Fruit fly (Drosophila melanogaster): Measurements from ENCODE around the gene DppIII.

DppIII gene

DNA sequence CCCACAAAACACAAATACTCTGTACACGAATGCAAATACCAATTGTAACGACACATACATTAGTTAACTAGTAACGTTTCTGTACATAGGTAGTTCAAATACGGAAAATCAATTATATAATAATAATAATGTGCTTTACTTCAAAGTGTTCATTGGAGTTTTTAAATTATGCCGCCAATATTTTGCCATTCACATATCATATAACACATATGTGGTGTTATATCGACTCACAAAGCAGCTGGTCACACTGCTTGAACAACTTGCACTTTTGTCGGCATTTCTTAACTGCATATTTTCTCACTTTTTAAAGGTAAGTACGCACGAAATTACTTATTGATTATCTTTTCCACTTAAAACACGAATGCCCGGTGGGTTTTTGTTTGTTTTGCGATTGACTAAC, at the start of gene DppIII:
DppIII (plus strand) TSS at position 227 of the 400 bp plus-strand sequence.
- TF ChIP-seq CG8478 (optimal IDR thresholded peaks at IDR 0.05), result no peak
- no peak for TF ChIP-seq CTCF (optimal IDR thresholded peaks at IDR 0.05)

DNA sequence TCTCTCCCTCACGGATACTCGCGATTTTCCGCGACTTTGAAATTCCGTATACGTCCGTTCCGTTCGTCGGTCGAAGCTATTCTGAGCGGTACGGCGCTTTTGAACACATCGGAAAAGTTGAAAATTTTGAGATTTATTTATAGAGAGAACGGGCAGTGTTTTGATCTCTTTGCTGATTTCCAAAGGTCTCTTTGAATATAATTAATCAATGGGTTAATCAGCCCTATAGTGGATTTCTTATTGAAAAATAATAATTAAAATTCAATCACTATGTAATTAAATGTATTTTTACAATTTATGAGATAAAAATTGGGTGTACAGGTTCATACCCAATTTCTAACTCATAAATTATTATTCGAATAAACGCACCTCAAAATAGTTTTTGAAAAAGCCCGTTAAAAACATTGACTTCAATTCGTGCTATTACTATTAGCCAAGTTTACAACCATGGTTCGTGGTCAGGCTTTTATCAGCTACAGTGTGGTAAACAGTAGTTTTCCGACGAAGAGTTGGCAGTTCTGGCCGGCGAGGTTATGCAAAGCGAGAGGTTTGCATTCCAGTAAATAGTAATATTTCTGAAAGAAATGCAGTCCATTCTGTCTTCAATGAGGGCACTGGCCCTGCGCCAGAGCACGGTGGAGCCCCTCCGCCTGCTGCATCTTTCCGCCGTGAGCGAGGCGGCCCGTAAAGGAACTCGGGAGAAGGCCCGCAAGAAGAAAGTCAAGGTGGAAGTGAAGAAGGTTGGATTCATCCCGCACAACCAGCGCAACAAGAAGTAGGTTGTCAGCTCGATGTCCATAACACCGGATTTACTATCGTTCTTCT, 43.1 kb upstream of the DppIII start, which contains the start of the genes CG9626 and mRpL1:
CG9626 (minus strand) TSS at position 51 of the 825 bp plus-strand sequence.
mRpL1 (plus strand) TSS at position 513 of the 825 bp plus-strand sequence.
- no peak for TF ChIP-seq CG8478 (optimal IDR thresholded peaks at IDR 0.05)
- TF ChIP-seq CTCF (optimal IDR thresholded peaks at IDR 0.05), result peak; percentile 70 to 78

DNA sequence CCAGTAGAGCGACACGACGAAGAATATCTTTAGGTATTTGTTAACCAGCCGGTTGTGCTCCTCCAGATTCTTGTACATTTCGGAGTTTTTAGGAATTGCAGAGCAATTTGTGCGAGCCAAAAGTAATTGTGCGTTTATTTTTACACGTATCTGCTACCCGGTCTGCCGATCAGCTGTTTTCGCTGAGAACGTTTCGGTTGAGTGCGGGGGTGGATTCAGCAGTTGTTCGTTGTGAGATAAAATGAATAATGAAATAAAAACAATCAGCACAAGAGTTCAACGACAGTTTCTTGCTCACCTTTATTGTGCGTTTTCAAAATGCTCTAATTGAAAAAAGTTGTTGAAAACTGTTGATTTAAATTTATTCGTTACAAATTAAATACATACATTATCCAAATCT, 40.4 kb upstream of the DppIII start, which contains the start of gene nac:
nac (minus strand) TSS at position 176 of the 400 bp plus-strand sequence.
- TF ChIP-seq CG8478 (optimal IDR thresholded peaks at IDR 0.05), result no peak
- no peak for TF ChIP-seq CTCF (optimal IDR thresholded peaks at IDR 0.05)

DNA sequence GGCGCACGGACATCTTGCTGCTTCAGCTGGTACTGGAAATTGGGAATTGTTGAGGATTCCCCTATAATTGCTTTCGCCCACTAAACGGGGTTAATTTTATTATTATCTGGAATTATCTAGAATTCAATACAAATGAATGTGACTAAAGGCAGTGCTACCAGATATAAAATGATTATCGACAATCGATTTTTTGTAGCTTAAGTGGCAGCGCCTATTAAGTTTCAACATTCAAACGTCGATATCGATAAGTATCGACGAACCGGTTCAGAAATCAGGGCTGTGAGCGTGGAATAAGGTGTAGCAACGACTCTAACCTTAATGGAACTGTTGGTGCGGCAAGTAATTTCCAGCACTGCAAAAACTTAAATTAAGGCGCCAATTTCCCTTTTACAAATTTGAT, 39.1 kb upstream of the DppIII start, which contains the start of gene Sgt1:
Sgt1 (minus strand) TSS at position 165 of the 400 bp plus-strand sequence.
- TF ChIP-seq CTCF (optimal IDR thresholded peaks at IDR 0.05), result peak; percentile 34 to 63
- TF ChIP-seq CG8478 (optimal IDR thresholded peaks at IDR 0.05), result no peak

DNA sequence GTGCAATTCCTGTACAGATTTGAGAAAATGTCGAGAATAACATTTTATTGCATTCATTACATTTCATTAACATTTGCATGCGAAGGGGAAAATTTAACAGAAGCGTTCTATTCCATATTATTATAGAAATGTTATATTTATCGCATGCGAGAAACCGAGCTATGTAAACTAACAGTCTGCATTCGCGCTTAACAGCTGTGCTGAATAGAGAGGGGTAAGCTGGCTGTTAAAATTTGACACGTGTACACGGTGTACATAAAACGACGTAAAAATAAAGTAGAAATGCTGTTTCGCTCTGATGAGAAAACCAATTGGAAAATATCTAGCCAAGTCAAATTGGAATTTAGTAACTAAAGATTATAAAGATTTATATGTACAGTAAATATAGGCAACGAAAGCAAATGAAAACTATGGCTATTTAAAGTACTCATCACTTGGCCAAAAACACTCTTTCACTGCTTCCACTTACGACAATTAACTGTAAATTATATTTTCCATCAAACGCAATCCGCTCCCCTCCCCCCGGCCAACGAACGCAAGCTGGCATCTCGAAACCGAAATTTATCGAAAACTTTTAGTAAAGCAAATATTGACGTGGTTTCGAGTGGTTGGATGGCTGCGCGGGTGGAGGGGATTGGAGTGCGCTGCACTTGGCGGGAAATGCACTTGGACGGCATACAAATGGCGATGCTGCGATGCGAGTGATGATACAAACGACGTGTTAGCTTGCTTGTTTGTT, 37.8 kb upstream of the DppIII start:
- TF ChIP-seq CG8478 (optimal IDR thresholded peaks at IDR 0.05) (no peak), CTCF (optimal IDR thresholded peaks at IDR 0.05) (peak; percentile 20 to 50)

DNA sequence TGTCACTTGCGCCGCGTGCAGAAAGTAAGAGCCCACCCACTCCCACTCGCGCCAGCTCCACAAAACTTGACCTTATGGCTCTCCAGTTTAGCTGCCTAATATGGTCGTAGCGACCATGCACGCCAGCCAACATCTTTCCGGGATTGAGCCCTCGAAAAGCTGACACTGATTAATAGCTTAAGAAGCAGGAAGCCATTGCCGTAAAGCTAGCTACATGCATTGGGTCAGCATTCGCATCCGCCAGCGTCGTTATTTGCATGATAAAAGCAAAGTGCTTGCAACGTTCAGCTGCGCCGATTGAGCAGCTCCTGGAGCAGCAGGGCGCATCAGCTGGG, 37.3 kb upstream of the DppIII start:
- TF ChIP-seq CTCF (optimal IDR thresholded peaks at IDR 0.05) (no peak), CG8478 (optimal IDR thresholded peaks at IDR 0.05) (no peak)

DNA sequence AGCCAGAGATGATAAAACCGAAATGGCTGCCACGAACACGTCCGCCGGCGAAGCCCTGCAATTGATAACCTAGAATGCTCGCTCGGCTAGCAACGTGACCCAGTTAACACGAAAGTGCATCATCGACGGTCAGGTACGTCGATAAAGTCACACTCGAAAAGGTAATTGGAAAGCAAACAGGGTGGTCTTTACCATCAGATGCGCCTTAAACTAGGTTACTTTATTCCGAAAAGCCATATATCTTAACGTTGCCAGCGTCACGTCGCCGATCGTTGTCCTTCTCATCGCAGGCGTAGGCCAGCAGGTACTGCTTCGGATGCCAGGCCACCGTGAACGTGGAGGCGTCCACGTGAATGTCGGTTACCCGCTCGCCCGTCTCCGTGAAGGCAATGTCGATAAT, 36.9 kb upstream of the DppIII start:
- TF ChIP-seq CTCF (optimal IDR thresholded peaks at IDR 0.05) (no peak), CG8478 (optimal IDR thresholded peaks at IDR 0.05) (no peak)

DNA sequence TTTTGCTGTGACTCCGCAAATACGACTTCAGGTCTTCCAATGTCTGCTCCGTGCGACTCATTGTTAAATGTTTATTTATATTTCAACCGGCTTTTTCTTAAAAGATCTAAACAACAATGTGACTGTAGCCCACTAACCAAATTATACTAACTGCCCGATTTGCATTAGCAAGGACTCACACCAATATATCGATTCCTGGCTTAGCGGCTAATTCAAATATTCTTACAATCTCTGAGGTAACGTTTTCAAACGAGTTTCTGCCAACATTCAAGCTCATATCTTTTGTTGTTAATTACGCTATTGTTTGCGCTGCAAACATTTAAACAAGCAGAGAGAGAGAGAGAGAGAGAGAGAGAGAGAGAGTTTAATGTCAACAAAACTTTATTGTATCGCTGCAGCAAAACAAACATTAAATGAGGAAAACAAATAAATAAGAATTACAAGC, 35.7 kb upstream of the DppIII start, which contains the start of gene tex:
tex (minus strand) TSS at position 131 of the 445 bp plus-strand sequence.
- TF ChIP-seq CTCF (optimal IDR thresholded peaks at IDR 0.05) (no peak), CG8478 (optimal IDR thresholded peaks at IDR 0.05) (no peak)

DNA sequence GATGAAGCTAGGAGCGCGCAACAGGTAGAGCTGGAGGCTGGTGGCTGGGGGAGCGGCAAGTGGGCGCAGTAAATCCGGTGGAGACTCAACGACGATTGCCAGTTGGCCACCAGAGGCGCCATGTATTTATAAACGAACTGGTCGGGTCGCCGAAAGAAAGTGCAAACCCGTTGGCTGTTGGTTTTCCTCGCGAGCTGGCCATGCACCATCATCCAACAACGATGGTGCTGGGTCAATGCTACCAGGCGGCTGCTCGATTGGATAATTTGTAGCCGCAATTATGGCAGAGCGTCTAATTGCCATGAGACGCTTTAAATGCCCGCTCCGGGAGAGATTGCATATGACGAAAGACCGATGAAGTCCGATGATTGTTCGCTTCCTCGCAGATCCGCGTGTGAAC, 33.5 kb upstream of the DppIII start, which contains the start of gene CG11693:
CG11693 (minus strand) TSS at position 101 of the 400 bp plus-strand sequence.
- no peak for TF ChIP-seq CTCF (optimal IDR thresholded peaks at IDR 0.05)

DNA sequence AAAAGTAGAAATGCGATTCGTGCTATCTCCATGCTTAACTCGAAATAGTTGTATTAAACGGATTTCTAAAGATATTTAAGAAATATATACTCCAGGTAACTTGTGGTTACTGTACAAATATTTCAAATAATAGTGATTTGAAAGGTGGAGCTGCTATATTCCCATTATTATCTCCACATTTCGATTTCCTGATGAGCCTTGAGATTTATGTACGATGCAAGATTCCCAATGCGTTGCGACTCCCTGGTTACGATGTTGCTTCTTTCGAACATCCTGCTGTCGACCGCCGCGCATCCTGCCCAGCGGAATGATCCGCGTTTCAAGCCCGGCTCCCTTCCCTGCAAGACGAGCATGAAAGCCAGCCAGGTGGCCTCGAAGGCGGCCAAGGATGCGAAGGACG, 32.2 kb upstream of the DppIII start, which contains the start of the genes CG11694 and CG11698:
CG11694 (minus strand) TSS at position 101 of the 400 bp plus-strand sequence.
CG11698 (plus strand) TSS at position 152 of the 400 bp plus-strand sequence.
- TF ChIP-seq CTCF (optimal IDR thresholded peaks at IDR 0.05) (no peak), CG8478 (optimal IDR thresholded peaks at IDR 0.05) (no peak)

DNA sequence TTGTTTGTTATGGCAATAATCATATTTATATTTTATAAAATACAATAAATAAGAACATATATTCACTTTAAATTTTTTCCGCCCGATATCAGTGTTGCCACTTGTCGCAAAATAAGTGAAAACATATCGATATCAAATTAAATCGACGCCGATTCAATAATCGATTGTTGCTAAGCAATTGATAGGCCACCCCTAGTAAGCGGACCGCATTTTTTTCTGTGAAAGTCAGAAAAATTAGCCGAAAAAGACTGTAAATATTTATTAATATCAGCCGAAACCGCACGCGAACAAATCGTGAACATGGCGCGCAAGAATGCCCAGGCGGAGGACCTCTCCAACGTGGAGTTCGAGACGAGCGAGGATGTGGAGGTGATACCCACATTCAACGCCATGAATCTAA, 31.2 kb upstream of the DppIII start, which contains the start of gene CG7483:
CG7483 (plus strand) TSS at position 171 of the 400 bp plus-strand sequence.
- no peak for TF ChIP-seq CG8478 (optimal IDR thresholded peaks at IDR 0.05)
- no peak for TF ChIP-seq CTCF (optimal IDR thresholded peaks at IDR 0.05)

DNA sequence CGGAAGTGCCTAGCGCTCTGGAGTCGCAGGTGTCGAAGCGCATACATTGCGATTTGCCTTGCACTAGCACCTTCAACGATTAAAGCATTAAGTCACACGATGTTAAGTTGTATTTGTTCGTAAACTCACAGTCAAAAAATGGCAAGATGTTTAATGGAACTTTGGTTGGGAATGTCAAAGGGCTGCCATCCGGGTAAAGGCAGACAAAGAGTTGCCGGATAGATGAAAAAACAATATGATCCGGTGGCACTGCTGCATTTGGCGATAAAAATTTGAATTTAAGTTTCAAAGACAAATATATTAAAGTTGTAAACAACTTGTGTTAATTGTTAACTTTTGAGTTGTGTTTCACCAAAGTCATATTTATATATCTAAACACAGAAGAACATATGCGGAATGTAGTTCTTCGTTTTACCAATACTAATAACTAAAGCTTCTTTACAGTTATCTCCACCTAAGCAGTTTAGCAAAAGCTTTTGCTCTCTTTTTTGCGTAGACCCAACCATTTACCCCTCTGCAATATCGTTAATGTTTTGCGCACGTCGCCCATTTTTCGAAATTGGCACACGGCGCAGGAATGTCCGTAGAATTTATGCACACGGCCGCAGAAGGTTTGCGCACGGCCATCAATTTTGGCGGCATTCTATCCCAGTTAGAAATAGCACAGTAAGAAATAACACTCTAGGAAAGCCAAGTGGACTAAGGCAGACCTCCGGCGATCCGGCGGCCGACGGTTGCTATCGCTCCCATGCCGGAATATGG, 27.7 kb upstream of the DppIII start, which contains the start of gene Coq2:
Coq2 (minus strand) TSS at position 200 of the 762 bp plus-strand sequence.
- no peak for TF ChIP-seq CG8478 (optimal IDR thresholded peaks at IDR 0.05)
- TF ChIP-seq CTCF (optimal IDR thresholded peaks at IDR 0.05), result peak; percentile 48 to 60

DNA sequence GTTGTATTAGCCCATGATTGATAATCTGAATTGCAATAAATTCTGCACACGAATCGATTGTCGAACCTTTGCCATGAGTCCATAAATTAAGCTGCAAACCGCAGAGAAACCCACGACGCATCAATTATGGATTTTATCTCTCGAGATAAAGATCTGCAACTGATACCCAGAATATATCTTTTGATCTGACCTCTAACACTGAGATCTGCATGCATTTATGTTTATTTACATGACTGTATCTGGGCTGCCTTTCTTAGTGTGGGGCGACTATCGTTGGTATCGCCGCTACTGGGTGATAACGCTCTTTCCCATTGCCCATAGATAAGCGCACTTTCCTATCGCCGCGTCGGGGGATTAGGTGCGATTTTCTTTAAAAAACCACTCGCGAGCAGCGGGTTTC, 27.0 kb upstream of the DppIII start, which contains the start of gene Ctr1B:
Ctr1B (plus strand) TSS at position 398 of the 400 bp plus-strand sequence.
- no peak for TF ChIP-seq CTCF (optimal IDR thresholded peaks at IDR 0.05)
- no peak for TF ChIP-seq CG8478 (optimal IDR thresholded peaks at IDR 0.05)

DNA sequence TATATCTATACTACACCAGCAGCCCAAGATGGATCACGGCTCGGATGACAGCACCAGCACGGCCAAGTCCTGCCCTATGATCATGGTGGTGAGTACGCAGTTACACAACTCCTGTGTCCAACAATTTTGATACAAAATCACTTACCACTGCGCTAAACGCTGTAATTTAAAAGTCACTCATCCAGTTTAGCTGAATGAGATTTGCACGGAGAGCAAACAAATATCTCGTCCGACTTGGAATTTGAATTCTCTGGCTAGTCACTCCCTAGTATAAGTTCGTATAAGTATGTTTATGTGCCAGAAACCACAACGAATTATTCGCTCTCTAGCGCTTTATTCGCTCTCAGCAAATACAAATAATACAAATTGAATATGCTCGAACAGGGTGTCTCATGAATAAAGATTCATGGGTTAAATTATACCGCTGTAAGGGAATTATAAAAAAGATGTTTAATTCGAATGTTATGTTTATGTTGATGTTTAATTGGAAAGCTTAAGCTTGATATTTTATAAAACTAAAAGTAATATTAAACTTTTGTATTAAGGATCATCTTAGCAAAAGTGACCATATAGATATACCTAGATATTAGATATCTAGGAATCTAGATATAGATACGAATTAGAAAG, 26.4 kb upstream of the DppIII start:
- TF ChIP-seq CTCF (optimal IDR thresholded peaks at IDR 0.05) (no peak), CG8478 (optimal IDR thresholded peaks at IDR 0.05) (no peak)
